Worm (Caenorhabditis elegans): ENCODE results near the gene Y37D8A.5.
A peak's percentile ranks its signal among the peaks of the same experiment; 100 is the strongest.

ce11 chrIII:12874606-12875066, 19.3 kb upstream of the Y37D8A.5 start, which contains the start of the genes mrg-1 and spcs-2:
- TF ChIP-seq W03F9.2 (tag; optimal IDR thresholded peaks at IDR 0.05) (peak; percentile 94), dao-5 (tag; optimal IDR thresholded peaks at IDR 0.05) (no peak), him-1 (tag; optimal IDR thresholded peaks at IDR 0.05) (peak; percentile 59)

Data from whole organism, L4/young adult.